Worm (Caenorhabditis elegans): ENCODE measurements around the gene dhhc-6.

- TF ChIP-seq Y48G9A.11 (GFP tag; IDR thresholded peaks at IDR 0.05) (no peak), zip-11 (GFP tag; IDR thresholded peaks at IDR 0.05) (no peak), mes-2 (tag; optimal IDR thresholded peaks at IDR 0.05; ENCODE audit: poor library complexity, severe bottlenecking) (no peak), attf-4 (tag; optimal IDR thresholded peaks at IDR 0.05) (no peak), duxl-1 (tag; optimal IDR thresholded peaks at IDR 0.05; ENCODE audit: poor library complexity) (no peak), fos-1 (tag; optimal IDR thresholded peaks at IDR 0.05) (no peak), daf-19 (GFP tag; conservative IDR thresholded peaks at IDR 0.05) (no peak), nhr-76 (tag; optimal IDR thresholded peaks at IDR 0.05) (no peak), unc-62 (GFP tag; optimal IDR thresholded peaks at IDR 0.05 in 1 of 2) (no peak), unc-62 (tag; optimal IDR thresholded peaks at IDR 0.05) (no peak)
Measured at ce11 chrIV:12126740-12127472, 2.2 kb downstream of the dhhc-6 start.
